Worm (Caenorhabditis elegans) whole organism, L4/young adult: ENCODE measurements around the gene mrps-25.

ENCODE experiments used
- W03F9.2 ChIP-seq: fragments of 150-350 bp; optimal IDR thresholded peaks from 2 replicates; lab custom pipeline; 2014; ENCODE audit warnings: missing biosample characterization, missing genetic modification characterization
- dao-5 ChIP-seq: sonication (generic microtip); optimal IDR thresholded peaks from 2 replicates; lab custom pipeline; 2016; ENCODE audit warnings: missing genotype, missing genetic modification characterization, moderate library complexity, missing compliant biosample characterization
- him-1 ChIP-seq: sonication (generic microtip); optimal IDR thresholded peaks from 2 replicates; lab custom pipeline; 2016; ENCODE audit warnings: missing genotype, missing genetic modification reagents, missing genetic modification characterization, missing compliant biosample characterization

DNA sequence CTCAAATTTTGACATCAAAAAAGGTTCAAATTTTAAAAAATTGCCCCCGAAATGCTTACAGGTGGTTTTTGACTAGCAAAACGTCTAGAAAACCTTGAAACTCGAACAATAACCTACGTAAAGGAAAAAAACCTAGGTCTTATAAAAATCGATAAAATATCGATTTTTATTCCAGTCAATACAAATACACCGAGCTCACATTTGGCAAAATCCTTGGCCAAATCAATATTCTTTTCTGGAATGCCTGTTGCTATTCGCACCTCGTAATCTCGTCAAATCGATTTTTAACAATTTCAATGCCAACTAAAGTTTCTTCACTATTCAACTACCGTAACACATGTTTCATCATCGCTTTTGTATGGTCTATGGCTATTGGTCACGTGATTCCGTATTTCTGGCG is 9.7 kb upstream of the mrps-25 start:
- TF ChIP-seq W03F9.2 (tag; lab: Kevin White, UChicago) (no peak), him-1 (no peak), dao-5 (tag; lab: Kevin White, UChicago) (no peak)
